Worm (Caenorhabditis elegans) whole organism, early embryonic: ENCODE results near the gene ZK892.5.

Experiments
- aly-1 ChIP-seq: sonication (generic microtip); optimal IDR thresholded peaks from 2 replicates; lab custom pipeline; 2016; ENCODE audit warnings: missing genetic modification characterization, missing compliant biosample characterization
- ama-1 ChIP-seq: fragments of 150-350 bp; optimal IDR thresholded peaks from 2 replicates; lab custom pipeline; 2014
- ceh-13 ChIP-seq: fragments of 200-800 bp; sonication (Bioruptor generic); optimal IDR thresholded peaks from 2 replicates; lab custom pipeline; 2018; ENCODE audit warnings: mild to moderate bottlenecking, missing genetic modification characterization, missing compliant biosample characterization
- ets-7 ChIP-seq: sonication (generic microtip); optimal IDR thresholded peaks from 2 replicates; lab custom pipeline; 2016; ENCODE audit warnings: missing genotype, missing genetic modification characterization, missing compliant biosample characterization
- flt-1 ChIP-seq: fragments of 200-800 bp; sonication (Bioruptor generic); IDR thresholded peaks from 2 replicates; pipeline ENCODE4 v1.3.6; 2022; ENCODE audit warnings: missing genetic modification characterization, missing compliant biosample characterization
- hmbx-1 ChIP-seq: sonication (generic microtip); optimal IDR thresholded peaks from 2 replicates; lab custom pipeline; 2016; ENCODE audit warnings: mild to moderate bottlenecking, missing genetic modification characterization, missing compliant biosample characterization
- hmg-4 ChIP-seq: fragments of 200-800 bp; sonication (Bioruptor generic); optimal IDR thresholded peaks from 2 replicates; lab custom pipeline; 2018; ENCODE audit warnings: mild to moderate bottlenecking, missing genetic modification characterization, missing compliant biosample characterization
- tbx-11 ChIP-seq: fragments of 200-800 bp; sonication (Bioruptor generic); IDR thresholded peaks from 2 replicates; pipeline ENCODE4 v1.3.6; 2022; ENCODE audit warnings: missing genetic modification characterization, missing compliant biosample characterization
- tbx-37 ChIP-seq: fragments of 200-800 bp; sonication (Bioruptor generic); conservative IDR thresholded peaks from 2 replicates; pipeline ENCODE4 v1.3.6; 2022; ENCODE audit warnings: missing genetic modification reagents, missing genetic modification characterization, missing compliant biosample characterization

DNA sequence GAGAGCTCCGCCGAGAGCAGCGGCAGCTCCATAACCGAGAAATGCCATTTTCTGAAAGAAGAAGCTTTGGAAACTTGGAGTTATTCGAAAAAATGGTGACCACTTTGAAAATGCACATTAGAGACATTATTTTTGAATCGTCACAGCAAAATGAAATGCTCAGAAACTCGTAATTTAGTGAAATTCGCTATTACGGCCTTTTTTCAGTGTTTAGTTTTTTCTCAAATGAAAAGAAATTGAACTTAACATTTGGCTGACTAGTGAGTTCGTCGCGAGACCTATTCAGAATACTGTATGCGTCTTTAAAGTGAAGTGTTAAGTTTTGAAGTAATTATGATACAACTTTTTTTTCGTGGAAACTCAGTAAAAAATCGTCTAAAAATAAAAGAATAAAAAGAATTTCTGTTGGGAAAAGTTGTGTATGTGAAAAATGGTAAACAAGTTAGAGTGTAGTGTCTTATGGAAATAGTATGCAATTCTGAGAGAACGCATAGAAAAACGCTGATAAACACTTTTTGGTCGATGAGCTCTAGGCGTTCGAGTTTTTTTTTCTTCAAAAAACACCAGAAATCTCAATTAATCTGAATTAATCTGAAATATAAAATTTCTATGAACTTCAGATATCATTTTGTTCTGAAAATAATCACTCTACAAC, 37.5 kb upstream of the ZK892.5 start, which contains the start of gene R53.5:
- TF ChIP-seq hmg-4 (GFP tag; lab: Kevin White, UChicago) (no peak), ama-1 (lab: Kevin White, UChicago) (no peak), hmbx-1 (no peak), aly-1 (tag; lab: Kevin White, UChicago) (no peak), tbx-37 (GFP tag; lab: Robert Waterston, UW) (no peak), ets-7 (tag; lab: Kevin White, UChicago) (no peak), ceh-13 (no peak), flt-1 (no peak), tbx-11 (GFP tag; lab: Robert Waterston, UW) (no peak)
